Worm (Caenorhabditis elegans) whole organism, L4/young adult: Measurements from ENCODE around the gene C34C6.9.

Experiments
- W03F9.2 ChIP-seq: fragments of 150-350 bp; optimal IDR thresholded peaks from 2 replicates; lab custom pipeline; 2014; ENCODE audit warnings: missing biosample characterization, missing genetic modification characterization
- dao-5 ChIP-seq: sonication (generic microtip); optimal IDR thresholded peaks from 2 replicates; lab custom pipeline; 2016; ENCODE audit warnings: missing genotype, missing genetic modification characterization, moderate library complexity, missing compliant biosample characterization
- him-1 ChIP-seq: sonication (generic microtip); optimal IDR thresholded peaks from 2 replicates; lab custom pipeline; 2016; ENCODE audit warnings: missing genotype, missing genetic modification reagents, missing genetic modification characterization, missing compliant biosample characterization

- TF ChIP-seq W03F9.2: no peak
- TF ChIP-seq him-1 (tag; lab: Kevin White, UChicago): no peak
- no peak for TF ChIP-seq dao-5 (tag; lab: Kevin White, UChicago)
Observed at ce11 chrII:8639553-8639952, 46.2 kb upstream of the C34C6.9 start.
